Fruit fly (Drosophila melanogaster) whole organism, embryonic: ENCODE data around the gene CG17154.

Source experiments
- Ada2b ChIP-seq: fragments of 200-800 bp; sonication (Bioruptor generic); IDR thresholded peaks from 2 replicates; pipeline ENCODE4 v1.3.6; 2022; ENCODE audit warnings: missing biosample characterization, missing genetic modification characterization
- B-H1 ChIP-seq: fragments of 200-800 bp; sonication (Bioruptor generic); IDR thresholded peaks from 3 replicates; pipeline ENCODE4 v1.3.6; 2022; ENCODE audit warnings: missing biosample characterization, missing genetic modification characterization
- Blimp-1 ChIP-seq: fragments of 200-800 bp; sonication (Bioruptor generic); optimal IDR thresholded peaks from 3 replicates; lab custom pipeline; 2018; ENCODE audit warnings: missing biosample characterization, missing genetic modification characterization, mild to moderate bottlenecking, moderate library complexity, missing genetic modification reagents
- C15 ChIP-seq: fragments of 200-800 bp; sonication (Bioruptor generic); IDR thresholded peaks from 3 replicates; pipeline ENCODE4 v1.3.6; 2022; ENCODE audit warnings: missing biosample characterization, missing genetic modification characterization
- CG10979 ChIP-seq: fragments of 200-800 bp; sonication (Bioruptor generic); optimal IDR thresholded peaks from 2 replicates; lab custom pipeline; 2018; ENCODE audit warnings: missing biosample characterization, mild to moderate bottlenecking, missing genetic modification characterization, moderate library complexity
- CG11560 ChIP-seq: fragments of 200-800 bp; sonication (Bioruptor generic); IDR thresholded peaks from 3 replicates; pipeline ENCODE4 v1.3.6; 2022; ENCODE audit warnings: missing biosample characterization, missing genetic modification characterization
- CG13123 ChIP-seq: fragments of 200-800 bp; sonication (Bioruptor generic); optimal IDR thresholded peaks from 2 replicates; lab custom pipeline; 2016; ENCODE audit warnings: missing biosample characterization, missing genetic modification characterization
- CG15696 ChIP-seq: fragments of 200-800 bp; sonication (Bioruptor generic); optimal IDR thresholded peaks from 2 replicates; lab custom pipeline; 2019; ENCODE audit warnings: missing biosample characterization, mild to moderate bottlenecking, missing genetic modification characterization, moderate library complexity
- CG1603 ChIP-seq: fragments of 200-800 bp; sonication (Bioruptor generic); optimal IDR thresholded peaks from 2 replicates; lab custom pipeline; 2019; ENCODE audit warnings: missing biosample characterization, mild to moderate bottlenecking, missing genetic modification characterization, moderate library complexity
- CG17385 ChIP-seq: fragments of 200-800 bp; sonication (Bioruptor generic); optimal IDR thresholded peaks from 3 replicates; lab custom pipeline; 2018; ENCODE audit warnings: missing biosample characterization, mild to moderate bottlenecking, missing genetic modification characterization
- CG18599 ChIP-seq: fragments of 200-800 bp; sonication (Bioruptor generic); optimal IDR thresholded peaks from 3 replicates; lab custom pipeline; 2017; ENCODE audit warnings: missing biosample characterization, missing genetic modification characterization, mild to moderate bottlenecking, moderate library complexity, missing genetic modification reagents
- CG30403 ChIP-seq: fragments of 200-800 bp; sonication (Bioruptor generic); optimal IDR thresholded peaks from 3 replicates; lab custom pipeline; 2016; ENCODE audit warnings: missing biosample characterization, missing genetic modification characterization
- CG31365 ChIP-seq: fragments of 200-800 bp; sonication (Bioruptor generic); optimal IDR thresholded peaks from 2 replicates; lab custom pipeline; 2018; ENCODE audit warnings: missing biosample characterization, mild to moderate bottlenecking, missing genetic modification characterization
- CG4707 ChIP-seq: fragments of 200-800 bp; sonication (Bioruptor generic); optimal IDR thresholded peaks from 2 replicates; lab custom pipeline; 2018; ENCODE audit warnings: missing biosample characterization, mild to moderate bottlenecking, missing genetic modification characterization, moderate library complexity
- CG8089 ChIP-seq: fragments of 200-800 bp; sonication (Bioruptor generic); optimal IDR thresholded peaks from 3 replicates; lab custom pipeline; 2016; ENCODE audit warnings: missing biosample characterization, missing genetic modification characterization
- CG9215 ChIP-seq: fragments of 200-800 bp; sonication (Bioruptor generic); IDR thresholded peaks from 2 replicates; pipeline ENCODE4 v1.3.6; 2022; ENCODE audit warnings: missing biosample characterization, missing genetic modification characterization
- CG9817 ChIP-seq: fragments of 200-800 bp; sonication (Bioruptor generic); optimal IDR thresholded peaks from 2 replicates; lab custom pipeline; 2018; ENCODE audit warnings: missing biosample characterization, mild to moderate bottlenecking, missing genetic modification characterization, moderate library complexity
- Doc3 ChIP-seq: fragments of 200-800 bp; sonication (Bioruptor generic); IDR thresholded peaks from 3 replicates; pipeline ENCODE4 v1.3.6; 2022; ENCODE audit warnings: missing biosample characterization, missing genetic modification characterization; ENCODE audit not compliant: partially characterized antibody
- Ets65A ChIP-seq: fragments of 200-800 bp; sonication (Bioruptor generic); peaks from one replicate; lab custom pipeline; 2016; ENCODE audit warnings: missing biosample characterization, missing genetic modification characterization
- Ets97D ChIP-seq: fragments of 200-800 bp; sonication (Bioruptor generic); optimal IDR thresholded peaks from 3 replicates; lab custom pipeline; 2016; ENCODE audit warnings: missing biosample characterization, missing genetic modification characterization
- Med ChIP-seq: fragments of 200-800 bp; sonication (Bioruptor generic); peaks from one replicate; lab custom pipeline; 2016; ENCODE audit warnings: missing biosample characterization, missing genetic modification characterization, mild to moderate bottlenecking, inconsistent platforms, moderate library complexity
- Nf-YA ChIP-seq: fragments of 200-800 bp; sonication (Bioruptor generic); IDR thresholded peaks from 2 replicates; pipeline ENCODE4 v1.3.6; 2022; ENCODE audit warnings: missing biosample characterization, missing genetic modification characterization
- Optix ChIP-seq: fragments of 200-800 bp; sonication (Bioruptor generic); IDR thresholded peaks from 3 replicates; pipeline ENCODE4 v1.3.6; 2022; ENCODE audit warnings: missing biosample characterization, missing genetic modification characterization
- Ptx1 ChIP-seq: fragments of 200-800 bp; sonication (Bioruptor generic); IDR thresholded peaks from 2 replicates; pipeline ENCODE4 v1.3.6; 2022; ENCODE audit warnings: missing biosample characterization, missing genetic modification characterization
- abd-A ChIP-seq: fragments of 200-800 bp; sonication (Bioruptor generic); optimal IDR thresholded peaks from 3 replicates; lab custom pipeline; 2019; ENCODE audit warnings: missing biosample characterization, mild to moderate bottlenecking, missing genetic modification characterization, moderate library complexity
- aop ChIP-seq: fragments of 200-800 bp; sonication (Bioruptor generic); IDR thresholded peaks from 2 replicates; pipeline ENCODE4 v1.3.6; 2022; ENCODE audit warnings: missing biosample characterization, missing genetic modification characterization
- cad ChIP-seq: fragments of >200 bp; optimal IDR thresholded peaks from 2 replicates; lab custom pipeline; 2017; ENCODE audit warnings: missing biosample characterization, missing genetic modification characterization
- crc ChIP-seq: fragments of 200-800 bp; sonication (Bioruptor generic); optimal IDR thresholded peaks from 2 replicates; lab custom pipeline; 2016; ENCODE audit warnings: missing biosample characterization, missing genetic modification characterization
- disco-r ChIP-seq: fragments of 200-800 bp; sonication (Bioruptor generic); optimal IDR thresholded peaks from 2 replicates; lab custom pipeline; 2016; ENCODE audit warnings: missing biosample characterization, missing genetic modification characterization
- dmrt99B ChIP-seq: fragments of 200-800 bp; sonication (Bioruptor generic); optimal IDR thresholded peaks from 2 replicates; lab custom pipeline; 2018; ENCODE audit warnings: missing biosample characterization, mild to moderate bottlenecking, missing genetic modification characterization, moderate library complexity
- dysf ChIP-seq: fragments of 200-800 bp; sonication (Bioruptor generic); IDR thresholded peaks from 3 replicates; pipeline ENCODE4 v1.3.6; 2022; ENCODE audit warnings: missing biosample characterization, missing genetic modification characterization
- exex ChIP-seq: fragments of 200-800 bp; sonication (Bioruptor generic); optimal IDR thresholded peaks from 4 replicates; lab custom pipeline; 2018; ENCODE audit warnings: missing biosample characterization, mild to moderate bottlenecking, missing genetic modification characterization, moderate library complexity
- ftz-f1 ChIP-seq: fragments of 200-800 bp; sonication (Bioruptor generic); optimal IDR thresholded peaks from 2 replicates; lab custom pipeline; 2016; ENCODE audit warnings: missing biosample characterization, missing genetic modification characterization
- fu2 ChIP-seq: fragments of 200-800 bp; sonication (Bioruptor generic); optimal IDR thresholded peaks from 2 replicates; lab custom pipeline; 2016; ENCODE audit warnings: missing biosample characterization, missing genetic modification characterization
- gem ChIP-seq: fragments of 200-800 bp; sonication (Bioruptor generic); optimal IDR thresholded peaks from 2 replicates; lab custom pipeline; 2019; ENCODE audit warnings: missing biosample characterization, mild to moderate bottlenecking, missing genetic modification characterization, moderate library complexity
- hbn ChIP-seq: fragments of 200-800 bp; sonication (Bioruptor generic); IDR thresholded peaks from 2 replicates; pipeline ENCODE4 v1.3.6; 2022; ENCODE audit warnings: missing biosample characterization, missing genetic modification characterization; ENCODE audit not compliant: partially characterized antibody
- ind ChIP-seq: fragments of 200-800 bp; sonication (Bioruptor generic); optimal IDR thresholded peaks from 3 replicates; lab custom pipeline; 2016; ENCODE audit warnings: missing biosample characterization, missing genetic modification characterization
- inv ChIP-seq: fragments of 200-800 bp; sonication (Bioruptor generic); IDR thresholded peaks from 2 replicates; pipeline ENCODE4 v1.3.6; 2022; ENCODE audit warnings: missing biosample characterization, missing genetic modification characterization; ENCODE audit not compliant: partially characterized antibody
- klu ChIP-seq: fragments of 200-800 bp; sonication (Bioruptor generic); IDR thresholded peaks from 2 replicates; pipeline ENCODE4 v1.3.6; 2022; ENCODE audit warnings: missing biosample characterization, missing genetic modification characterization
- pan ChIP-seq, 4 experiments: fragments of >200 bp in 3 of 4; fragments of 200-800 bp in 1 of 4; sonication (Bioruptor generic) in 1 of 4; optimal IDR thresholded peaks in 3 of 4; IDR thresholded peaks in 1 of 4; 2 replicates each; pipeline versions ENCODE4 v1.3.6 to Lab custom; 2017 to 2022; ENCODE audit warnings: missing biosample characterization in 2 of 4, missing genetic modification characterization in 2 of 4, mixed read lengths in 1 of 4
- peb ChIP-seq: fragments of 200-800 bp; sonication (Bioruptor generic); IDR thresholded peaks from 2 replicates; pipeline ENCODE4 v1.3.6; 2022; ENCODE audit warnings: missing biosample characterization, missing genetic modification characterization
- prd ChIP-seq, 3 experiments: fragments of >200 bp in 2 of 3; fragments of 200-800 bp in 1 of 3; sonication (Bioruptor generic) in 1 of 3; optimal IDR thresholded peaks in 2 of 3; IDR thresholded peaks in 1 of 3; 2 replicates in 2 of 3; 3 replicates in 1 of 3; pipeline versions ENCODE4 v1.3.6 to Lab custom; 2017 to 2022; ENCODE audit warnings: missing biosample characterization in 1 of 3, missing genetic modification characterization in 1 of 3
- sd ChIP-seq: fragments of 200-800 bp; sonication (Bioruptor generic); optimal IDR thresholded peaks from 3 replicates; lab custom pipeline; 2018; ENCODE audit warnings: missing biosample characterization, mild to moderate bottlenecking, missing genetic modification characterization, moderate library complexity
- sens ChIP-seq: fragments of 200-800 bp; sonication (Bioruptor generic); peaks from one replicate; lab custom pipeline; 2016; ENCODE audit warnings: missing biosample characterization, missing genetic modification characterization
- slbo ChIP-seq: fragments of 200-800 bp; sonication (Bioruptor generic); IDR thresholded peaks from 2 replicates; pipeline ENCODE4 v1.3.6; 2022; ENCODE audit warnings: missing biosample characterization, missing genetic modification characterization
- twi ChIP-seq: fragments of 200-800 bp; optimal IDR thresholded peaks from 2 replicates; lab custom pipeline; 2019; ENCODE audit warnings: missing biosample characterization, mild to moderate bottlenecking, missing genetic modification characterization, moderate library complexity
- usp ChIP-seq: fragments of >200 bp; optimal IDR thresholded peaks from 2 replicates; lab custom pipeline; 2017; ENCODE audit warnings: missing biosample characterization, missing genetic modification characterization
- yki ChIP-seq: fragments of >200 bp; optimal IDR thresholded peaks from 3 replicates; lab custom pipeline; 2018
- zfh1 ChIP-seq: fragments of 200-800 bp; sonication (Bioruptor generic); IDR thresholded peaks from 3 replicates; pipeline ENCODE4 v1.3.6; 2022; ENCODE audit warnings: missing biosample characterization, missing genetic modification characterization

Gene CG17154

dm6 chr3L:12073076-12073475, 15.3 kb upstream of the CG17154 start (continued):
- TF ChIP-seq CG1603 (tag; lab: Kevin White, UChicago) (peak; percentile 10), CG9817 (tag; lab: Kevin White, UChicago) (no peak), Med (GFP tag; lab: Kevin White, UChicago) (peak; percentile 74), B-H1 (no peak), Ada2b (GFP tag; lab: Robert Waterston, UW) (peak; percentile 13; the same call in 1 of the 2 replicates), Ets97D (no peak), CG17385 (GFP tag; lab: Kevin White, UChicago) (no peak), Ets65A (GFP tag; lab: Kevin White, UChicago) (no peak), CG31365 (no peak), sens (GFP tag; lab: Kevin White, UChicago) (peak; percentile 81), crc (GFP tag; lab: Kevin White, UChicago) (no peak), Ptx1 (GFP tag; lab: Robert Waterston, UW) (peak; percentile 25; the same call in 1 of the 2 replicates), disco-r (no peak), slbo (GFP tag; lab: Robert Waterston, UW) (0 out of 2 replicates have a peak, but pooled peaks have one; percentile 9), dysf (GFP tag; lab: Robert Waterston, UW) (0 out of 3 replicates have a peak, but pooled peaks have one; percentile 16), inv (no peak), Optix (GFP tag; lab: Robert Waterston, UW) (0 out of 3 replicates have a peak, but pooled peaks have one; percentile 33), gem (peak; percentile 36), yki (lab: Kevin White, UChicago) (no peak), CG10979 (peak; percentile 1), Nf-YA (no peak), CG9215 (no peak), C15 (GFP tag; lab: Robert Waterston, UW) (0 out of 3 replicates have a peak, but pooled peaks have one; percentile 32), ind (GFP tag; lab: Kevin White, UChicago) (peak; percentile 4), dmrt99B (peak; percentile 6), pan (optimal IDR thresholded peaks at IDR 0.05; lab: Kevin White, UChicago) (no peak), pan (GFP tag; optimal IDR thresholded peaks at IDR 0.05 in 1 of 2, IDR thresholded peaks at IDR 0.05 in 1 of 2) (no peak), zfh1 (peak; percentile 48; the same call in 1 of the 3 replicates), prd (optimal IDR thresholded peaks at IDR 0.05; lab: Kevin White, UChicago) (no peak), prd (GFP tag; IDR thresholded peaks at IDR 0.05; lab: Robert Waterston, UW) (peak; percentile 46; the same call in 2 of the 3 replicates), CG8089 (GFP tag; lab: Kevin White, UChicago) (no peak), CG11560 (no peak), CG30403 (GFP tag; lab: Kevin White, UChicago) (no peak), hbn (no peak), abd-A (tag; lab: Kevin White, UChicago) (no peak)

- peak; percentile 71 for TF ChIP-seq exex (tag; lab: Kevin White, UChicago)
- TF ChIP-seq usp = no peak
- peak; percentile 18 for TF ChIP-seq CG15696 (tag; lab: Kevin White, UChicago)
- no peak for TF ChIP-seq cad
- peak; percentile 55 for TF ChIP-seq sens (GFP tag; lab: Kevin White, UChicago)
- TF ChIP-seq CG4707 (GFP tag; lab: Kevin White, UChicago) = no peak
Measured at dm6 chr3L:12073861-12074633, 14.4 kb upstream of the CG17154 start.

DNA sequence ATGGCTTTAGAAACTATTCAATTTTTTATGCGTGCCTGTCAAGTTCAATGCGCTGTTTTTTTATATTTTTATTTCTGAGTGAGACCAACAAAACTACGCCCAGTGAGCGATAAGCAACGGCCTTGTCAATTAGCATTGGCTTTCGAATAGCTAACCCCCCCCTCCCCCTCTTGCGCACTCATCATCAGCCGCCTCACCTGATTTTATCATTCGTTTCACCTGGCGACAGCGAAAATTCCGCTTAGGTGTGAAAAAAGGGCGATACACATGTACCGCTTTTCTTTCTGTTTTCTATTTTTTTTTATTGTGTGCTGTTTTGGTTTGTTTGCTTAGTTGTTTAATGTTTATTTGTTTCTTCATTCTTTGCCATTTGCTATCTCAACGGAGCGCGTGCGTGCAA, 13.5 kb upstream of the CG17154 start:
- TF ChIP-seq Blimp-1 (GFP tag; lab: Kevin White, UChicago) (no peak), twi (no peak), aop (GFP tag; lab: Robert Waterston, UW) (no peak), CG13123 (GFP tag; lab: Kevin White, UChicago) (no peak), CG4707 (GFP tag; lab: Kevin White, UChicago) (no peak), ftz-f1 (GFP tag; lab: Kevin White, UChicago) (peak; percentile 59), sd (tag; lab: Kevin White, UChicago) (peak; percentile 50), peb (GFP tag; lab: Robert Waterston, UW) (no peak), Doc3 (no peak), B-H1 (no peak), klu (no peak), CG18599 (GFP tag; lab: Kevin White, UChicago) (no peak), fu2 (no peak)
